Worm (Caenorhabditis elegans): ENCODE measurements around the gene Y43F8B.1.
A peak's percentile ranks its signal among the peaks of the same experiment; 100 is the strongest.

The Y43F8B.1 gene

DNA sequence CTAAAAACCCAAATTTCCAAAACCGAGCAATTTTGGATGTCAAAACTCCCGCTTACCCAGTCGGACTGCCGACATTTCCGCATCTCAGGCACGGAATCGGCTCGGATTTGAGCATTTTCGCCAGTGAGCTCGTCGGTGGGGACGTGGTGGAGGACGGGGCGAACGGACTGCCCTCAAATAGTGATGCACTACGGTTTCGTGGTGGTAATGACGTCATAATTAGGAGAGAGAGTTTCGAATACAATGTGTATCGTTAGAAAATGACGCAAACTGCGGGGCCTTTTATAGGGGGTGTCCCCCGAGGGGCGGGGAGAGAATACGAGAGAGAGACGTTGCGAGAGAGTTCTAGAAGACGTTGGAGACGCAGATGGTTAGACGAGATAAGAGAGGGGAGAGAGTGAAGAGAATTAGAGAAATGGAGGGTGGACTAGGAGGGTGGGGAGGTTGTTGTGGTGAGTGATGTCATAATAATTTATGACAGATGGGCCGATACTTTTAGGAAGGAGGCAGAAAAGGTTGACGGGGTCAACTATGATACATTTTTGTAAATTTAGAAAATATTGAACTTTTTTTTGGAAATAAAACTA, 23.4 kb downstream of the Y43F8B.1 start:
- TF ChIP-seq ama-1 (optimal IDR thresholded peaks at IDR 0.05) (peak; percentile 90), mep-1 (tag; optimal IDR thresholded peaks at IDR 0.05) (peak; percentile 92), nhr-19 (GFP tag; conservative IDR thresholded peaks at IDR 0.05) (peak; percentile 97), aha-1 (tag; optimal IDR thresholded peaks at IDR 0.05) (no peak), lin-14 (GFP tag; optimal IDR thresholded peaks at IDR 0.05) (peak; percentile 98), tlp-1 (tag; optimal IDR thresholded peaks at IDR 0.05) (no peak), snpc-4 (tag; optimal IDR thresholded peaks at IDR 0.05) (peak; percentile 50), efl-1 (optimal IDR thresholded peaks at IDR 0.05) (peak; percentile 76 to 86), efl-1 (GFP tag; optimal IDR thresholded peaks at IDR 0.05 in 1 of 2) (peak; percentile 30 to 90), pax-3 (tag; optimal IDR thresholded peaks at IDR 0.05) (peak; percentile 81), unc-98 (GFP tag; IDR thresholded peaks at IDR 0.05) (peak; percentile 32; the same call in 1 of the 2 replicates), pqm-1 (tag; optimal IDR thresholded peaks at IDR 0.05) (no peak), alr-1 (tag; optimal IDR thresholded peaks at IDR 0.05; ENCODE audit: borderline replicate concordance) (no peak), nhr-237 (tag; optimal IDR thresholded peaks at IDR 0.05) (peak; percentile 59), isw-1 (GFP tag; IDR thresholded peaks at IDR 0.05) (peak; percentile 76), dpl-1 (GFP tag; optimal IDR thresholded peaks at IDR 0.05) (peak; percentile 47 to 56 (median 50)), unc-30 (tag; optimal IDR thresholded peaks at IDR 0.05) (no peak), elt-2 (tag; optimal IDR thresholded peaks at IDR 0.05) (peak; percentile 82), snu-23 (GFP tag; optimal IDR thresholded peaks at IDR 0.05) (peak; percentile 90), mef-2 (tag; optimal IDR thresholded peaks at IDR 0.05) (peak; percentile 51), nhr-47 (tag; optimal IDR thresholded peaks at IDR 0.05) (peak; percentile 94), C04F5.9 (tag; optimal IDR thresholded peaks at IDR 0.05) (no peak), nhr-11 (tag; optimal IDR thresholded peaks at IDR 0.05) (peak; percentile 35), fos-1 (tag; optimal IDR thresholded peaks at IDR 0.05) (peak; percentile 59), C16A3.4 (tag; optimal IDR thresholded peaks at IDR 0.05) (peak; percentile 29), ceh-8 (GFP tag; optimal IDR thresholded peaks at IDR 0.05) (peak; percentile 61), vab-15 (tag; optimal IDR thresholded peaks at IDR 0.05) (peak; percentile 85), ceh-90 (tag; optimal IDR thresholded peaks at IDR 0.05) (no peak), nhr-20 (tag; optimal IDR thresholded peaks at IDR 0.05) (peak; percentile 94), nhr-77 (tag; optimal IDR thresholded peaks at IDR 0.05) (peak; percentile 21), zag-1 (tag; optimal IDR thresholded peaks at IDR 0.05) (peak; percentile 55), lir-3 (tag; optimal IDR thresholded peaks at IDR 0.05; ENCODE audit: poor library complexity) (peak; percentile 64), nhr-84 (tag; optimal IDR thresholded peaks at IDR 0.05) (no peak), rnt-1 (tag; optimal IDR thresholded peaks at IDR 0.05) (peak; percentile 81), unc-86 (tag; optimal IDR thresholded peaks at IDR 0.05) (peak; percentile 96), nhr-71 (tag; optimal IDR thresholded peaks at IDR 0.05) (peak; percentile 98), fkh-8 (tag; optimal IDR thresholded peaks at IDR 0.05) (peak; percentile 94), elt-3 (tag; optimal IDR thresholded peaks at IDR 0.05) (peak in 5 of 6 experiments; percentile 25 to 93 (median 77)), jun-1 (tag; optimal IDR thresholded peaks at IDR 0.05) (peak; percentile 88), nhr-90 (tag; optimal IDR thresholded peaks at IDR 0.05; ENCODE audit: poor library complexity) (peak; percentile 88), swsn-7 (tag; optimal IDR thresholded peaks at IDR 0.05) (peak; percentile 88), ceh-63 (GFP tag; optimal IDR thresholded peaks at IDR 0.05) (no peak), lsy-2 (tag; optimal IDR thresholded peaks at IDR 0.05) (peak; percentile 76 to 85), fkh-4 (tag; optimal IDR thresholded peaks at IDR 0.05; ENCODE audit: borderline replicate concordance) (no peak), irx-1 (tag; optimal IDR thresholded peaks at IDR 0.05) (peak; percentile 77), tbx-2 (tag; optimal IDR thresholded peaks at IDR 0.05) (peak; percentile 90), sox-4 (tag; optimal IDR thresholded peaks at IDR 0.05) (peak; percentile 43), skn-1 (tag; optimal IDR thresholded peaks at IDR 0.05) (peak; percentile 48), xbp-1 (tag; optimal IDR thresholded peaks at IDR 0.05) (peak; percentile 71), nhr-85 (tag) (peak; percentile 100), mab-9 (GFP tag; IDR thresholded peaks at IDR 0.05) (peak; percentile 87), fkh-10 (GFP tag; optimal IDR thresholded peaks at IDR 0.05) (peak; percentile 19), nhr-12 (tag; optimal IDR thresholded peaks at IDR 0.05) (no peak)

All from whole organism, L1 larva.